Worm (Caenorhabditis elegans) whole organism, L1 larva: ENCODE data around the gene T07E3.2.

Source experiments
- C16A3.4 ChIP-seq: fragments of 150-350 bp; optimal IDR thresholded peaks from 2 replicates; lab custom pipeline; 2014; ENCODE audit warnings: missing biosample characterization, missing genetic modification characterization
- C34B4.2 ChIP-seq: sonication (generic microtip); optimal IDR thresholded peaks from 2 replicates; lab custom pipeline; 2017; ENCODE audit warnings: mild to moderate bottlenecking, missing genetic modification characterization, missing compliant biosample characterization
- F16B12.6 ChIP-seq: fragments of 150-350 bp; optimal IDR thresholded peaks from 2 replicates; lab custom pipeline; 2014; ENCODE audit warnings: missing biosample characterization, missing genetic modification characterization
- aly-2 ChIP-seq: fragments of 150-350 bp; optimal IDR thresholded peaks from 2 replicates; lab custom pipeline; 2014; ENCODE audit warnings: missing biosample characterization, missing genetic modification characterization
- ama-1 ChIP-seq: fragments of 150-350 bp; optimal IDR thresholded peaks from 2 replicates; lab custom pipeline; 2014
- blmp-1 ChIP-seq: fragments of 150-350 bp; optimal IDR thresholded peaks from 2 replicates; lab custom pipeline; 2014; ENCODE audit warnings: missing biosample characterization, missing genetic modification characterization
- ceh-63 ChIP-seq: fragments of 200-800 bp; sonication (Bioruptor generic); optimal IDR thresholded peaks from 2 replicates; lab custom pipeline; 2018; ENCODE audit warnings: mild to moderate bottlenecking, missing genetic modification characterization, missing compliant biosample characterization
- ceh-8 ChIP-seq: fragments of 200-800 bp; sonication (Bioruptor generic); optimal IDR thresholded peaks from 2 replicates; lab custom pipeline; 2018; ENCODE audit warnings: mild to moderate bottlenecking, missing genetic modification characterization, moderate library complexity, missing compliant biosample characterization
- ceh-82 ChIP-seq, 3 experiments: fragments of 150-350 bp in 1 of 3; sonication (generic microtip) in 2 of 3; optimal IDR thresholded peaks; 2 replicates each; lab custom pipeline; 2014 to 2017; ENCODE audit warnings: missing biosample characterization in 3 of 3, missing genetic modification characterization in 3 of 3
- ceh-88 ChIP-seq: fragments of 200-800 bp; sonication (Bioruptor generic); IDR thresholded peaks from 2 replicates; pipeline ENCODE4 v1.3.6; 2022; ENCODE audit warnings: missing genetic modification characterization, missing compliant biosample characterization
- ceh-90 ChIP-seq: sonication (generic microtip); optimal IDR thresholded peaks from 2 replicates; lab custom pipeline; 2016; ENCODE audit warnings: missing genetic modification characterization, missing compliant biosample characterization
- ces-1 ChIP-seq: fragments of 150-350 bp; optimal IDR thresholded peaks from 2 replicates; lab custom pipeline; 2014; ENCODE audit warnings: missing biosample characterization, missing genetic modification reagents, missing genetic modification characterization
- efl-1 ChIP-seq, 4 experiments: fragments of 150-350 bp; optimal IDR thresholded peaks in 3 of 4; peaks in 1 of 4; 1 replicate in 1 of 4; 2 replicates in 3 of 4; lab custom pipeline; 2014; ENCODE audit warnings: missing biosample characterization in 2 of 4, missing genetic modification characterization in 2 of 4, missing genetic modification reagents in 2 of 4
- efl-3 ChIP-seq: fragments of 200-800 bp; sonication (Bioruptor generic); optimal IDR thresholded peaks from 2 replicates; lab custom pipeline; 2018; ENCODE audit warnings: mild to moderate bottlenecking, missing genetic modification characterization, missing compliant biosample characterization
- egl-13 ChIP-seq: sonication (generic microtip); optimal IDR thresholded peaks from 2 replicates; lab custom pipeline; 2016; ENCODE audit warnings: missing genotype, missing genetic modification reagents, missing genetic modification characterization, missing compliant biosample characterization
- elt-2 ChIP-seq: sonication (generic microtip); optimal IDR thresholded peaks from 2 replicates; lab custom pipeline; 2016; ENCODE audit warnings: missing genetic modification characterization, mild to moderate bottlenecking, inconsistent platforms, missing compliant biosample characterization, missing genetic modification reagents
- elt-3 ChIP-seq, 6 experiments: fragments of 150-350 bp in 1 of 6; sonication (generic microtip); optimal IDR thresholded peaks; 2 replicates each; lab custom pipeline; 2017 to 2018; ENCODE audit warnings: missing biosample characterization in 6 of 6, missing genetic modification characterization in 6 of 6, inconsistent platforms in 1 of 6
- fkh-10 ChIP-seq: sonication (generic microtip); optimal IDR thresholded peaks from 2 replicates; lab custom pipeline; 2017; ENCODE audit warnings: missing biosample characterization, missing genetic modification reagents, missing genetic modification characterization
- fkh-4 ChIP-seq: sonication (generic microtip); optimal IDR thresholded peaks from 2 replicates; lab custom pipeline; 2016; ENCODE audit warnings: missing compliant biosample characterization, missing genetic modification characterization, borderline replicate concordance
- grh-1 ChIP-seq: fragments of 200-800 bp; sonication (Bioruptor generic); IDR thresholded peaks from 2 replicates; pipeline ENCODE4 v1.3.6; 2022; ENCODE audit warnings: missing genetic modification reagents, missing genetic modification characterization, missing compliant biosample characterization
- hlh-17 ChIP-seq: fragments of 200-800 bp; sonication (Bioruptor generic); optimal IDR thresholded peaks from 2 replicates; lab custom pipeline; 2018; ENCODE audit warnings: missing genetic modification characterization, mild to moderate bottlenecking, missing compliant biosample characterization, moderate library complexity, borderline replicate concordance
- jun-1 ChIP-seq: fragments of 150-350 bp; optimal IDR thresholded peaks from 2 replicates; lab custom pipeline; 2014; ENCODE audit warnings: missing biosample characterization, missing genetic modification reagents, missing genetic modification characterization
- lin-13 ChIP-seq: fragments of 150-350 bp; optimal IDR thresholded peaks from 2 replicates; lab custom pipeline; 2014; ENCODE audit warnings: missing biosample characterization, missing genetic modification reagents, missing genetic modification characterization
- lin-14 ChIP-seq: fragments of 200-800 bp; sonication (Bioruptor generic); optimal IDR thresholded peaks from 2 replicates; lab custom pipeline; 2018; ENCODE audit warnings: mild to moderate bottlenecking, missing genetic modification characterization, moderate library complexity, missing compliant biosample characterization
- lin-15B ChIP-seq: fragments of 150-350 bp; sonication (generic microtip); optimal IDR thresholded peaks from 3 replicates; lab custom pipeline; 2014; ENCODE audit warnings: missing biosample characterization, missing genetic modification characterization
- lin-35 ChIP-seq, 2 experiments: fragments of 150-350 bp; optimal IDR thresholded peaks; 2 replicates each; lab custom pipeline; 2014; ENCODE audit warnings: missing biosample characterization in 2 of 2, missing genetic modification characterization in 2 of 2, missing genetic modification reagents in 2 of 2
- lir-3 ChIP-seq: sonication (generic microtip); optimal IDR thresholded peaks from 2 replicates; lab custom pipeline; 2016; ENCODE audit warnings: mild to moderate bottlenecking, missing genetic modification characterization, moderate library complexity, missing compliant biosample characterization; ENCODE audit not compliant: poor library complexity
- lsy-2 ChIP-seq, 2 experiments: fragments of 150-350 bp; optimal IDR thresholded peaks; 2 replicates each; lab custom pipeline; 2014; ENCODE audit warnings: missing biosample characterization in 2 of 2, missing genetic modification characterization in 2 of 2
- mef-2 ChIP-seq: fragments of 150-350 bp; optimal IDR thresholded peaks from 2 replicates; lab custom pipeline; 2014; ENCODE audit warnings: missing biosample characterization, missing genetic modification characterization
- mep-1 ChIP-seq: fragments of 150-350 bp; optimal IDR thresholded peaks from 2 replicates; lab custom pipeline; 2014; ENCODE audit warnings: missing biosample characterization, missing genetic modification characterization
- nhr-19 ChIP-seq: fragments of 200-800 bp; sonication (Bioruptor generic); conservative IDR thresholded peaks from 2 replicates; pipeline ENCODE4 v1.3.6; 2022; ENCODE audit warnings: missing genetic modification characterization, missing compliant biosample characterization
- nhr-20 ChIP-seq: sonication (generic microtip); optimal IDR thresholded peaks from 2 replicates; lab custom pipeline; 2016; ENCODE audit warnings: mild to moderate bottlenecking, missing genetic modification characterization, missing compliant biosample characterization
- nhr-237 ChIP-seq: fragments of 150-350 bp; optimal IDR thresholded peaks from 2 replicates; lab custom pipeline; 2014; ENCODE audit warnings: missing biosample characterization, missing genetic modification characterization
- nhr-28 ChIP-seq: fragments of 150-350 bp; optimal IDR thresholded peaks from 2 replicates; lab custom pipeline; 2014; ENCODE audit warnings: missing biosample characterization, missing genetic modification characterization
- nhr-71 ChIP-seq: sonication (generic microtip); optimal IDR thresholded peaks from 2 replicates; lab custom pipeline; 2016; ENCODE audit warnings: mild to moderate bottlenecking, missing genetic modification characterization, moderate library complexity, missing compliant biosample characterization
- nhr-85 ChIP-seq: sonication (generic microtip); peaks from one replicate; lab custom pipeline; 2016; ENCODE audit warnings: missing genetic modification characterization, inconsistent platforms, missing compliant biosample characterization
- pax-3 ChIP-seq: fragments of 200-800 bp; sonication (Bioruptor generic); optimal IDR thresholded peaks from 2 replicates; lab custom pipeline; 2018; ENCODE audit warnings: mild to moderate bottlenecking, missing genetic modification characterization, moderate library complexity, missing compliant biosample characterization
- pqm-1 ChIP-seq: sonication (generic microtip); optimal IDR thresholded peaks from 3 replicates; lab custom pipeline; 2017; ENCODE audit warnings: missing biosample characterization, missing genetic modification characterization
- skn-1 ChIP-seq: fragments of 150-350 bp; optimal IDR thresholded peaks from 2 replicates; lab custom pipeline; 2014; ENCODE audit warnings: missing biosample characterization, missing genetic modification characterization
- sptf-1 ChIP-seq: fragments of 150-350 bp; optimal IDR thresholded peaks from 2 replicates; lab custom pipeline; 2014; ENCODE audit warnings: missing biosample characterization, missing genetic modification characterization
- swsn-7 ChIP-seq: sonication (generic microtip); optimal IDR thresholded peaks from 2 replicates; lab custom pipeline; 2016; ENCODE audit warnings: missing genetic modification characterization, missing compliant biosample characterization
- tbx-2 ChIP-seq: sonication (generic microtip); optimal IDR thresholded peaks from 2 replicates; lab custom pipeline; 2016; ENCODE audit warnings: missing genetic modification characterization, missing compliant biosample characterization
- unc-130 ChIP-seq: fragments of 150-350 bp; optimal IDR thresholded peaks from 2 replicates; lab custom pipeline; 2017; ENCODE audit warnings: missing biosample characterization, missing genetic modification characterization, inconsistent platforms
- unc-30 ChIP-seq: sonication (generic microtip); optimal IDR thresholded peaks from 2 replicates; lab custom pipeline; 2017; ENCODE audit warnings: missing biosample characterization, missing genetic modification characterization
- unc-62 ChIP-seq: fragments of 150-350 bp; optimal IDR thresholded peaks from 2 replicates; lab custom pipeline; 2014; ENCODE audit warnings: missing biosample characterization, missing genetic modification reagents, missing genetic modification characterization
- unc-86 ChIP-seq: sonication (generic microtip); optimal IDR thresholded peaks from 2 replicates; lab custom pipeline; 2016; ENCODE audit warnings: missing genetic modification characterization, missing compliant biosample characterization
- xbp-1 ChIP-seq: sonication (generic microtip); optimal IDR thresholded peaks from 2 replicates; lab custom pipeline; 2016; ENCODE audit warnings: missing genetic modification characterization, missing compliant biosample characterization
- zag-1 ChIP-seq: fragments of 150-350 bp; optimal IDR thresholded peaks from 2 replicates; lab custom pipeline; 2014; ENCODE audit warnings: missing biosample characterization, missing genetic modification characterization
- zip-4 ChIP-seq: fragments of 200-800 bp; sonication (Bioruptor generic); optimal IDR thresholded peaks from 2 replicates; lab custom pipeline; 2018; ENCODE audit warnings: mild to moderate bottlenecking, missing genetic modification characterization, moderate library complexity, missing compliant biosample characterization
- ztf-11 ChIP-seq, 2 experiments: sonication (generic microtip); optimal IDR thresholded peaks; 2 replicates each; lab custom pipeline; 2016 to 2017; ENCODE audit warnings: missing genetic modification characterization in 2 of 2, missing biosample characterization in 1 of 2, missing compliant biosample characterization in 1 of 2
- ztf-4 ChIP-seq: fragments of 150-350 bp; optimal IDR thresholded peaks from 2 replicates; lab custom pipeline; 2014; ENCODE audit warnings: missing biosample characterization, missing genetic modification characterization

T07E3.2 gene

DNA sequence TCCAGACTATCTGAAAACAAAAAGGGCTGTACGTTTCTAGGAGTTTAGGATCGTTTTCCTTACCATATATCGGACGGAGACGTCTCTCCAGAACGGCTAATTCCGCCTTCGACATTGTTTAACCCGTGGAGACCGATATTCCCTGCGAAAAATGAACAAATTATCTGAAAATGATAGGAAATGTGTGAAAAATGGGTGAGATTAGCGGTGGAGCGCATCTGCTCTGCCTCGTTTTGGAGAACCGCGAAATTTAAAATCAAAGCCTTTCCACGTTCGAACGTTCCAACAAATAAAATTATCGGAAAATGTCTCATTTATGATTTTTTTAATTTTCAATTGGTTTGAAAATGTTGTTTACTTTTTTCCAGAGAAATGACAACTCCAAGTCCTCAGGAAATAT lies 37.2 kb upstream of the T07E3.2 start, which contains the start of the genes cra-1 and kbp-1 (continued):
- no peak for TF ChIP-seq lir-3 (tag; lab: Kevin White, UChicago)
- TF ChIP-seq lin-35 (GFP tag; optimal IDR thresholded peaks at IDR 0.05; lab: Kevin White, UChicago) = peak; percentile 87 to 95
- no peak for TF ChIP-seq pqm-1 (tag; lab: Kevin White, UChicago)
- TF ChIP-seq ces-1 (GFP tag; lab: Kevin White, UChicago) = no peak
- TF ChIP-seq mep-1 = peak; percentile 55
- TF ChIP-seq ceh-82 (tag; optimal IDR thresholded peaks at IDR 0.05; lab: Kevin White, UChicago) = no peak
- TF ChIP-seq unc-86 (tag; lab: Kevin White, UChicago) = no peak
- no peak for TF ChIP-seq fkh-10
- TF ChIP-seq nhr-71 (tag; lab: Kevin White, UChicago) = peak; percentile 56
- TF ChIP-seq C16A3.4 (tag; lab: Kevin White, UChicago) = peak; percentile 53
- TF ChIP-seq ztf-11 (tag; optimal IDR thresholded peaks at IDR 0.05; lab: Kevin White, UChicago) = no peak
- TF ChIP-seq nhr-28 (tag; lab: Kevin White, UChicago) = no peak
- TF ChIP-seq unc-130 (tag; lab: Kevin White, UChicago) = peak; percentile 26
- no peak for TF ChIP-seq ceh-63 (GFP tag; lab: Kevin White, UChicago)
- no peak for TF ChIP-seq C34B4.2 (tag; lab: Kevin White, UChicago)
- TF ChIP-seq efl-1 (optimal IDR thresholded peaks at IDR 0.05; lab: Kevin White, UChicago) = peak; percentile 83 to 90
- TF ChIP-seq efl-1 (GFP tag; optimal IDR thresholded peaks at IDR 0.05 in 1 of 2; lab: Kevin White, UChicago) = peak; percentile 91 to 99
- TF ChIP-seq lsy-2 (tag; optimal IDR thresholded peaks at IDR 0.05; lab: Kevin White, UChicago) = peak; percentile 20 to 77
- no peak for TF ChIP-seq pax-3 (tag; lab: Kevin White, UChicago)
- TF ChIP-seq F16B12.6 (tag; lab: Kevin White, UChicago) = peak; percentile 7
- peak in 1 of 6 experiments; percentile 33 for TF ChIP-seq elt-3 (tag; optimal IDR thresholded peaks at IDR 0.05; lab: Kevin White, UChicago)
- TF ChIP-seq nhr-19 (GFP tag; lab: Robert Waterston, UW) = peak; percentile 14; the same call in 1 of the 2 replicates
- TF ChIP-seq ama-1 (lab: Kevin White, UChicago) = no peak
- no peak for TF ChIP-seq nhr-85 (tag; lab: Kevin White, UChicago)
- no peak for TF ChIP-seq unc-62 (GFP tag; lab: Kevin White, UChicago)
- no peak for TF ChIP-seq lin-15B (tag; lab: Kevin White, UChicago)
- TF ChIP-seq jun-1 = no peak
- no peak for TF ChIP-seq efl-3 (GFP tag; lab: Kevin White, UChicago)
- TF ChIP-seq xbp-1 = peak; percentile 7
- TF ChIP-seq ceh-88 (GFP tag; lab: Robert Waterston, UW) = no peak
- TF ChIP-seq lin-13 = no peak
- peak; percentile 45 for TF ChIP-seq skn-1
- TF ChIP-seq unc-30 (tag; lab: Kevin White, UChicago) = no peak
- TF ChIP-seq lin-14 = peak; percentile 36
- TF ChIP-seq grh-1 (GFP tag; lab: Robert Waterston, UW) = no peak
- TF ChIP-seq sptf-1 (tag; lab: Kevin White, UChicago) = no peak
- no peak for TF ChIP-seq elt-2 (tag; lab: Kevin White, UChicago)

DNA sequence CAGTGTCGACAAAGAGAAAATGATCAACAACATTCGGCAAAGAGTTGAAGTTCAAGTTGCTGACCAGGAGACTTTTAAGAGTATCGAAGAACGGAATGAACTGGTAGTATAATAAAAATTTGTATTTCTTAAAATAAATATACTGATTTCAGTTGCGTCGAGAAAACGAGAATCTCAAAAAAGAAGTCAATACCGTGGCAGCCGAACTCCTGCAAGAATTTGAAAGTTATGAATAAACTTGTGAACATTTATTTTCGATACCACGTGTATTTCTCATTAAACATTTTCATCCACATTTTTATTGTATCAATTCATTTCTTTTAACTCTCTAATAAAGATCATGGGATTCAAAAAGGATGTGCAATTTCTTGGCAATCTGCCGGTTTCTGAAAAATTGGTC lies 36.5 kb upstream of the T07E3.2 start, which contains the start of gene K04C2.8:
Gene K04C2.8, plus strand, starts transcription at position 301 of the 400 bp plus-strand sequence.
- TF ChIP-seq elt-3 (tag; optimal IDR thresholded peaks at IDR 0.05; lab: Kevin White, UChicago) (no peak), hlh-17 (no peak), nhr-237 (tag; lab: Kevin White, UChicago) (no peak), ztf-4 (tag; lab: Kevin White, UChicago) (no peak), ceh-63 (GFP tag; lab: Kevin White, UChicago) (no peak)
- TF ChIP-seq, all 84 proteins: peak for 0

DNA sequence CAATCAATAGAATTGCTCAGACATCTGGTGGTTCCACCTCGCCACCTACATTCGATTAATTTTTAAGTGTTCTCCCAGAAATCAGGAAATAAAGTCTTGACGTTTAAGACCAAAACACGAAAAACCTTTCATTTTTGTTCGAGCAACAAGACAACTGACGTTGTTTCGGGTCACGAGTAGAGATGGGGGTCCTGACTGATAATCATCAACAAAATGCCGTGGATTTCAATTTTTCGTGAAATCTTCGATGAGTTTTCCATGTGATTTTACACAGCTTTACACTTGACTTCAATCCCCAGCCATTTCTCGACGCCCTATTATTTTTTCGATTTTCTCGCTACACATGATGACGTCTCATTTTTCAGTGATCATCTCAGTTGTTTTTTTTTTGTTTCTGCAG lies 35.4 kb upstream of the T07E3.2 start:
- TF ChIP-seq aly-2 (tag; lab: Kevin White, UChicago) (no peak), nhr-20 (tag; lab: Kevin White, UChicago) (peak; percentile 16), zag-1 (tag; lab: Kevin White, UChicago) (no peak), ces-1 (GFP tag; lab: Kevin White, UChicago) (no peak), fkh-4 (no peak), lir-3 (tag; lab: Kevin White, UChicago) (no peak), zip-4 (GFP tag; lab: Kevin White, UChicago) (no peak), fkh-10 (no peak), ceh-8 (GFP tag; lab: Kevin White, UChicago) (no peak), blmp-1 (tag; lab: Kevin White, UChicago) (no peak), swsn-7 (peak; percentile 8), egl-13 (no peak), ceh-90 (tag; lab: Kevin White, UChicago) (no peak), tbx-2 (tag; lab: Kevin White, UChicago) (no peak), mef-2 (tag; lab: Kevin White, UChicago) (no peak), lin-35 (GFP tag; optimal IDR thresholded peaks at IDR 0.05; lab: Kevin White, UChicago) (no peak)
